Worm (Caenorhabditis elegans) whole organism, L3 larva: ENCODE measurements around the gene mtm-5.
A peak's percentile ranks its signal among the peaks of the same experiment; 100 is the strongest.

Experiments used
- R02D3.7 ChIP-seq: fragments of 150-350 bp; optimal IDR thresholded peaks from 2 replicates; lab custom pipeline; 2014; ENCODE audit warnings: missing biosample characterization, missing genetic modification characterization
- aly-2 ChIP-seq: fragments of 150-350 bp; optimal IDR thresholded peaks from 2 replicates; lab custom pipeline; 2014; ENCODE audit warnings: missing biosample characterization, missing genetic modification characterization
- ama-1 ChIP-seq: fragments of 150-350 bp; optimal IDR thresholded peaks from 2 replicates; lab custom pipeline; 2018
- ceh-82 ChIP-seq: fragments of 150-350 bp; optimal IDR thresholded peaks from 2 replicates; lab custom pipeline; 2014; ENCODE audit warnings: missing biosample characterization, missing genetic modification characterization
- ceh-9 ChIP-seq: sonication (generic microtip); optimal IDR thresholded peaks from 2 replicates; lab custom pipeline; 2018; ENCODE audit warnings: missing biosample characterization, missing genetic modification characterization
- egl-27 ChIP-seq: sonication (generic microtip); optimal IDR thresholded peaks from 4 replicates; lab custom pipeline; 2017; ENCODE audit warnings: missing biosample characterization, missing genetic modification reagents, missing genetic modification characterization
- elt-1 ChIP-seq: fragments of 150-350 bp; optimal IDR thresholded peaks from 2 replicates; lab custom pipeline; 2014; ENCODE audit warnings: missing biosample characterization, missing genetic modification characterization
- elt-2 ChIP-seq: sonication (generic microtip); optimal IDR thresholded peaks from 2 replicates; lab custom pipeline; 2016; ENCODE audit warnings: missing genetic modification reagents, mild to moderate bottlenecking, missing genetic modification characterization, missing compliant biosample characterization
- eor-1 ChIP-seq, 2 experiments: fragments of 150-350 bp; optimal IDR thresholded peaks; 2 replicates each; lab custom pipeline; 2014 to 2018; ENCODE audit warnings: missing biosample characterization in 2 of 2, missing genetic modification characterization in 2 of 2
- fkh-10 ChIP-seq: sonication (generic microtip); optimal IDR thresholded peaks from 2 replicates; lab custom pipeline; 2017; ENCODE audit warnings: missing biosample characterization, missing genetic modification reagents, missing genetic modification characterization
- fkh-2 ChIP-seq: fragments of 150-350 bp; optimal IDR thresholded peaks from 2 replicates; lab custom pipeline; 2014; ENCODE audit warnings: missing biosample characterization, missing genetic modification reagents, missing genetic modification characterization
- fos-1 ChIP-seq: fragments of 150-350 bp; optimal IDR thresholded peaks from 2 replicates; lab custom pipeline; 2014; ENCODE audit warnings: missing biosample characterization, missing genetic modification characterization
- hmg-11 ChIP-seq: sonication (generic microtip); optimal IDR thresholded peaks from 2 replicates; lab custom pipeline; 2016; ENCODE audit warnings: missing genetic modification characterization, missing compliant biosample characterization
- lin-15B ChIP-seq: fragments of 150-350 bp; optimal IDR thresholded peaks from 2 replicates; lab custom pipeline; 2014; ENCODE audit warnings: missing biosample characterization, missing genetic modification characterization
- lin-39 ChIP-seq: fragments of 150-350 bp; optimal IDR thresholded peaks from 2 replicates; lab custom pipeline; 2018; ENCODE audit warnings: missing biosample characterization, missing genetic modification reagents, missing genetic modification characterization
- lsy-12 ChIP-seq: sonication (generic microtip); optimal IDR thresholded peaks from 2 replicates; lab custom pipeline; 2016; ENCODE audit warnings: mild to moderate bottlenecking, missing genetic modification characterization, missing compliant biosample characterization
- mdl-1 ChIP-seq: fragments of 150-350 bp; optimal IDR thresholded peaks from 2 replicates; lab custom pipeline; 2014; ENCODE audit warnings: missing biosample characterization, missing genetic modification characterization
- mml-1 ChIP-seq: fragments of 150-350 bp; sonication (generic microtip); optimal IDR thresholded peaks from 3 replicates; lab custom pipeline; 2014; ENCODE audit warnings: missing biosample characterization, missing genetic modification characterization
- nfya-1 ChIP-seq: sonication (generic microtip); optimal IDR thresholded peaks from 2 replicates; lab custom pipeline; 2017; ENCODE audit warnings: missing genetic modification characterization, mild to moderate bottlenecking, missing compliant biosample characterization, antibody characterized with exemption, moderate library complexity; ENCODE audit not compliant: insufficient read depth
- nhr-11 ChIP-seq: fragments of 150-350 bp; optimal IDR thresholded peaks from 2 replicates; lab custom pipeline; 2014; ENCODE audit warnings: missing biosample characterization, missing genetic modification characterization
- nhr-12 ChIP-seq: fragments of 150-350 bp; optimal IDR thresholded peaks from 2 replicates; lab custom pipeline; 2014; ENCODE audit warnings: missing biosample characterization, missing genetic modification characterization
- nhr-23 ChIP-seq: fragments of 150-350 bp; optimal IDR thresholded peaks from 2 replicates; lab custom pipeline; 2014; ENCODE audit warnings: missing biosample characterization, missing genetic modification reagents, missing genetic modification characterization
- nhr-237 ChIP-seq: fragments of 150-350 bp; optimal IDR thresholded peaks from 2 replicates; lab custom pipeline; 2014; ENCODE audit warnings: missing biosample characterization, missing genetic modification characterization
- nhr-25 ChIP-seq: sonication (generic microtip); optimal IDR thresholded peaks from 2 replicates; lab custom pipeline; 2017; ENCODE audit warnings: missing biosample characterization, missing genetic modification characterization
- nhr-67 ChIP-seq: fragments of 150-350 bp; optimal IDR thresholded peaks from 2 replicates; lab custom pipeline; 2014; ENCODE audit warnings: missing biosample characterization, missing genetic modification characterization
- nhr-76 ChIP-seq: fragments of 150-350 bp; sonication (generic microtip); optimal IDR thresholded peaks from 5 replicates; lab custom pipeline; 2014; ENCODE audit warnings: missing biosample characterization, missing genetic modification characterization
- pha-4 ChIP-seq: fragments of 150-350 bp; optimal IDR thresholded peaks from 2 replicates; lab custom pipeline; 2014; ENCODE audit warnings: missing biosample characterization, missing genetic modification reagents, missing genetic modification characterization
- sea-2 ChIP-seq: fragments of 150-350 bp; sonication (generic microtip); optimal IDR thresholded peaks from 4 replicates; lab custom pipeline; 2014; ENCODE audit warnings: missing biosample characterization, missing genetic modification reagents, missing genetic modification characterization
- skn-1 ChIP-seq: fragments of 150-350 bp; optimal IDR thresholded peaks from 2 replicates; lab custom pipeline; 2014; ENCODE audit warnings: missing biosample characterization, missing genetic modification characterization
- tbx-2 ChIP-seq: sonication (generic microtip); optimal IDR thresholded peaks from 2 replicates; lab custom pipeline; 2016; ENCODE audit warnings: mild to moderate bottlenecking, missing genetic modification characterization, missing compliant biosample characterization
- zag-1 ChIP-seq: fragments of 150-350 bp; optimal IDR thresholded peaks from 2 replicates; lab custom pipeline; 2014; ENCODE audit warnings: missing biosample characterization, missing genetic modification characterization
- ztf-11 ChIP-seq: fragments of 150-350 bp; optimal IDR thresholded peaks from 2 replicates; lab custom pipeline; 2014; ENCODE audit warnings: missing biosample characterization, missing genetic modification characterization
- ztf-4 ChIP-seq: fragments of 150-350 bp; optimal IDR thresholded peaks from 2 replicates; lab custom pipeline; 2014; ENCODE audit warnings: missing biosample characterization, missing genetic modification characterization

The mtm-5 gene

ce11 chrX:5208831-5209230, 34.4 kb downstream of the mtm-5 start:
- peak; percentile 32 for TF ChIP-seq nhr-23 (tag; lab: Kevin White, UChicago)
- TF ChIP-seq nfya-1 (tag; lab: Kevin White, UChicago) = no peak
- peak; percentile 5 for TF ChIP-seq nhr-25 (tag; lab: Kevin White, UChicago)

- TF ChIP-seq mdl-1 (tag; lab: Kevin White, UChicago) = no peak
- no peak for TF ChIP-seq elt-1
- no peak for TF ChIP-seq R02D3.7 (tag; lab: Kevin White, UChicago)
- no peak for TF ChIP-seq ceh-9 (tag; lab: Kevin White, UChicago)
- no peak for TF ChIP-seq zag-1
- no peak for TF ChIP-seq egl-27
- no peak for TF ChIP-seq lsy-12 (tag; lab: Kevin White, UChicago)
- no peak for TF ChIP-seq mml-1 (tag; lab: Kevin White, UChicago)
- no peak for TF ChIP-seq skn-1 (tag; lab: Kevin White, UChicago)
- TF ChIP-seq fkh-10 (GFP tag; lab: Kevin White, UChicago) = no peak
- no peak for TF ChIP-seq sea-2 (GFP tag; lab: Kevin White, UChicago)
- no peak for TF ChIP-seq nhr-25 (tag; lab: Kevin White, UChicago)
- no peak for TF ChIP-seq hmg-11 (tag; lab: Kevin White, UChicago)
- TF ChIP-seq tbx-2 (tag; lab: Kevin White, UChicago) = no peak
- no peak for TF ChIP-seq nhr-11
- no peak for TF ChIP-seq nhr-76 (tag; lab: Kevin White, UChicago)
- no peak for TF ChIP-seq aly-2 (tag; lab: Kevin White, UChicago)
- TF ChIP-seq ceh-82 (tag; lab: Kevin White, UChicago) = no peak
These were observed 34.9 kb downstream of the mtm-5 start for ce11 chrX:5208326-5208725.

ce11 chrX:5207819-5208218, 35.4 kb downstream of the mtm-5 start:
- TF ChIP-seq pha-4 (tag; lab: Kevin White, UChicago) (peak; percentile 63), nhr-67 (tag; lab: Kevin White, UChicago) (no peak), elt-2 (tag; lab: Kevin White, UChicago) (peak; percentile 56)

ce11 chrX:5205561-5205960, 37.6 kb downstream of the mtm-5 start, which contains the start of gene H28G03.2:
TSS of gene H28G03.2 (plus strand) at chrX:5205760.
- no peak for TF ChIP-seq fos-1
- TF ChIP-seq nfya-1 (tag; lab: Kevin White, UChicago) = peak; percentile 1
- TF ChIP-seq hmg-11 (tag; lab: Kevin White, UChicago) = peak; percentile 2
- peak; percentile 15 for TF ChIP-seq lin-39
- no peak for TF ChIP-seq R02D3.7 (tag; lab: Kevin White, UChicago)
- TF ChIP-seq mdl-1 (tag; lab: Kevin White, UChicago) = no peak
- TF ChIP-seq mml-1 (tag; lab: Kevin White, UChicago) = no peak
- no peak for TF ChIP-seq ztf-4 (tag; lab: Kevin White, UChicago)
- TF ChIP-seq elt-2 (tag; lab: Kevin White, UChicago) = peak; percentile 14
- no peak for TF ChIP-seq fkh-2 (tag; lab: Kevin White, UChicago)

ce11 chrX:5202923-5203322, 40.3 kb downstream of the mtm-5 start:
- TF ChIP-seq egl-27 (no peak), ama-1 (lab: Kevin White, UChicago) (no peak), nhr-237 (tag; lab: Kevin White, UChicago) (no peak), elt-1 (no peak), ztf-4 (tag; lab: Kevin White, UChicago) (no peak), eor-1 (tag; optimal IDR thresholded peaks at IDR 0.05; lab: Kevin White, UChicago) (no peak), fkh-2 (tag; lab: Kevin White, UChicago) (no peak), lsy-12 (tag; lab: Kevin White, UChicago) (no peak), nhr-67 (tag; lab: Kevin White, UChicago) (no peak), aly-2 (tag; lab: Kevin White, UChicago) (no peak), fkh-10 (GFP tag; lab: Kevin White, UChicago) (no peak), pha-4 (tag; lab: Kevin White, UChicago) (no peak), nhr-11 (no peak), ceh-82 (tag; lab: Kevin White, UChicago) (no peak), ztf-11 (tag; lab: Kevin White, UChicago) (no peak), nhr-12 (tag; lab: Kevin White, UChicago) (no peak), lin-15B (tag; lab: Kevin White, UChicago) (no peak)
